Fruit fly (Drosophila melanogaster): ENCODE data around the gene wor.
A peak's percentile ranks its signal among the peaks of the same experiment; 100 is the strongest.

wor gene

DNA sequence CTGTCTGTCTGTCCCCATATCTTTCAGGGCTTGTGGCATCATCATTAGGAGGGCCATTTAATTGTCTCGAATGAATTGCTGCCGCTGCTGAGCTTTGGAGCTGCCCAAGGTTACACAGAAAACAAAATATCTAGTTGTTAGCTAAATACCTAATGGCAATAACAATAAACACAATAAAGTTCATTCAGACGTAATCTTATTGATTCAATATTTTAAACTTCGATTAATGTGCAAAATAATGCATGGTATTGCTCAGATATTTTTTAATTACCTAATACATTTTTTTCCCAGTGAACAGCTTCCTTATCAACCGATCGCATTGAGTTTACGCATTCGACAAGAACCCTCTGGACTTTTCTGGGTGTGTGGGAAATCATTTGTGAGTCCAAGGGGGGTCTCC lies 39.7 kb upstream of the wor start (continued):
- no peak for TF ChIP-seq fkh (GFP tag; optimal IDR thresholded peaks at IDR 0.05)
- peak; percentile 10 for TF ChIP-seq Smox (GFP tag; optimal IDR thresholded peaks at IDR 0.05)
- no peak for TF ChIP-seq CG7368 (GFP tag; optimal IDR thresholded peaks at IDR 0.05)
- TF ChIP-seq svp (GFP tag) = peak; percentile 64
- TF ChIP-seq CG10631 (GFP tag; optimal IDR thresholded peaks at IDR 0.05) = no peak
- peak; percentile 17 for TF ChIP-seq Ets21C (GFP tag; optimal IDR thresholded peaks at IDR 0.05)
- no peak for TF ChIP-seq CG8632 (GFP tag; optimal IDR thresholded peaks at IDR 0.05)

- TF ChIP-seq fkh (GFP tag; optimal IDR thresholded peaks at IDR 0.05) = no peak
- peak; percentile 9 for TF ChIP-seq CG6854 (GFP tag; optimal IDR thresholded peaks at IDR 0.05)
- TF ChIP-seq esn (GFP tag; optimal IDR thresholded peaks at IDR 0.05) = peak; percentile 49
- TF ChIP-seq Hr38 (GFP tag; optimal IDR thresholded peaks at IDR 0.05) = no peak
- TF ChIP-seq CG6808 (GFP tag; optimal IDR thresholded peaks at IDR 0.05) = peak; percentile 17
- TF ChIP-seq Eip75B (GFP tag; optimal IDR thresholded peaks at IDR 0.05) = no peak
- TF ChIP-seq CG6276 (GFP tag; optimal IDR thresholded peaks at IDR 0.05) = no peak
- 0 out of 3 replicates have a peak, but pooled peaks have one; percentile 10 for TF ChIP-seq CG6163 (GFP tag; IDR thresholded peaks at IDR 0.05)
- no peak for TF ChIP-seq dac (GFP tag; optimal IDR thresholded peaks at IDR 0.05)
- no peak for TF ChIP-seq Gug (GFP tag; IDR thresholded peaks at IDR 0.05)
- TF ChIP-seq Lpt (GFP tag; optimal IDR thresholded peaks at IDR 0.05) = no peak
- no peak for TF ChIP-seq CG11294 (GFP tag; IDR thresholded peaks at IDR 0.05)
- no peak for TF ChIP-seq CG31627 (GFP tag; optimal IDR thresholded peaks at IDR 0.05)
- peak; percentile 42 for TF ChIP-seq CG3032 (tag; optimal IDR thresholded peaks at IDR 0.05)
- TF ChIP-seq Ets96B (tag; optimal IDR thresholded peaks at IDR 0.05) = peak; percentile 52
- peak; percentile 60 for TF ChIP-seq Eip93F (GFP tag; optimal IDR thresholded peaks at IDR 0.05)
- TF ChIP-seq Sox102F (GFP tag; optimal IDR thresholded peaks at IDR 0.05) = peak; percentile 32
- peak; percentile 9 for TF ChIP-seq Hr4 (GFP tag; optimal IDR thresholded peaks at IDR 0.05)
- TF ChIP-seq salr (GFP tag; optimal IDR thresholded peaks at IDR 0.05) = no peak
- TF ChIP-seq CG32006 (GFP tag; optimal IDR thresholded peaks at IDR 0.05) = no peak
- no peak for TF ChIP-seq spab (GFP tag; optimal IDR thresholded peaks at IDR 0.05)
- TF ChIP-seq Sox15 (GFP tag; optimal IDR thresholded peaks at IDR 0.05) = no peak
- no peak for TF ChIP-seq CG4318 (GFP tag; optimal IDR thresholded peaks at IDR 0.05)
- TF ChIP-seq vri (GFP tag; optimal IDR thresholded peaks at IDR 0.05) = no peak
- TF ChIP-seq CG16779 (tag; optimal IDR thresholded peaks at IDR 0.05) = no peak
- TF ChIP-seq Blimp-1 (GFP tag; optimal IDR thresholded peaks at IDR 0.05) = peak; percentile 42
- TF ChIP-seq CG1621 (tag; optimal IDR thresholded peaks at IDR 0.05) = no peak
- peak; percentile 25 for TF ChIP-seq Smox (GFP tag; optimal IDR thresholded peaks at IDR 0.05)
- TF ChIP-seq CG34406 (GFP tag; optimal IDR thresholded peaks at IDR 0.05) = peak; percentile 46
- no peak for TF ChIP-seq CG15336 (GFP tag; IDR thresholded peaks at IDR 0.05)
- TF ChIP-seq achi (GFP tag; optimal IDR thresholded peaks at IDR 0.05) = peak; percentile 5
- peak; percentile 32 for TF ChIP-seq CG10669 (GFP tag; optimal IDR thresholded peaks at IDR 0.05)
- peak; percentile 54 for TF ChIP-seq cyc (GFP tag; optimal IDR thresholded peaks at IDR 0.05)
- no peak for TF ChIP-seq pdm3 (GFP tag; optimal IDR thresholded peaks at IDR 0.05)
- peak; percentile 30 for TF ChIP-seq Hr39 (GFP tag; optimal IDR thresholded peaks at IDR 0.05)
- no peak for TF ChIP-seq eg (GFP tag; IDR thresholded peaks at IDR 0.05)
- TF ChIP-seq CG3919 (GFP tag; optimal IDR thresholded peaks at IDR 0.05) = peak; percentile 36
- peak; percentile 84 for TF ChIP-seq Eip78C (GFP tag)
- peak; percentile 83 for TF ChIP-seq svp (GFP tag)
- peak; percentile 21 for TF ChIP-seq lz (GFP tag; optimal IDR thresholded peaks at IDR 0.05)
- TF ChIP-seq Sox14 (GFP tag; optimal IDR thresholded peaks at IDR 0.05) = no peak
- TF ChIP-seq CG7368 (GFP tag; optimal IDR thresholded peaks at IDR 0.05) = peak; percentile 14
- peak; percentile 70 for TF ChIP-seq Met (GFP tag; optimal IDR thresholded peaks at IDR 0.05)
- peak; percentile 29 for TF ChIP-seq dsx (GFP tag; optimal IDR thresholded peaks at IDR 0.05; ENCODE audit: poor library complexity, severe bottlenecking)
- TF ChIP-seq net (GFP tag; optimal IDR thresholded peaks at IDR 0.05) = peak; percentile 42
- TF ChIP-seq topi (GFP tag; optimal IDR thresholded peaks at IDR 0.05) = peak; percentile 58
- no peak for TF ChIP-seq Ets21C (GFP tag; optimal IDR thresholded peaks at IDR 0.05)
- peak; percentile 1 for TF ChIP-seq CG6792 (GFP tag; optimal IDR thresholded peaks at IDR 0.05)
Measured at dm6 chr2L:15463515-15463914, 38.1 kb upstream of the wor start.

Data from whole organism, prepupa.